Fruit fly (Drosophila melanogaster): Measurements from ENCODE around the gene CG31142.
A peak's percentile ranks its signal among the peaks of the same experiment; 100 is the strongest.

CG31142 gene

DNA sequence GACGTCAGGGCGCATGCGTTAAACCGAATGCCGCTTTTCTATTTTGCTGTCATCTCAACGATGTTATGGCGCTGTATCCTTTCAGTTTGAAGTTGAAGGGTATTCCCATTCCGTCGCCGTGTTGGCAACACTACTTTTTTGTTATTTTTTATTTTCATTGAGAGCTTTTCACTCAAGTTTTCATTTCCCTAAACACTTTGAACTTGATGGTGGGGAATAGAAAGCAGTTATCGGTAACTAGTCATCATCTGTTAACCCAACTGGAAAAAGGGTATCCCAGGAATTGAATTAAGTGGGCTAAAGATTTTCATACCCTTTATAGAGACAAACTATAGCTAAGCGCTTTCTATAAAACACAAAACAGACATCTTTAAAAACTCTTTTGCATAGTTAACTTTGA, 41.5 kb upstream of the CG31142 start (continued):
- TF ChIP-seq Hmx (GFP tag; optimal IDR thresholded peaks at IDR 0.05) (no peak), psq (GFP tag; optimal IDR thresholded peaks at IDR 0.05) (no peak), CoRest (tag; optimal IDR thresholded peaks at IDR 0.05) (no peak), CG11695 (GFP tag; IDR thresholded peaks at IDR 0.05) (0 out of 3 replicates have a peak, but pooled peaks have one; percentile 20), usp (GFP tag; optimal IDR thresholded peaks at IDR 0.05) (no peak), Pdp1 (GFP tag; optimal IDR thresholded peaks at IDR 0.05) (no peak), CG12299 (tag; optimal IDR thresholded peaks at IDR 0.05) (no peak), vvl (GFP tag; IDR thresholded peaks at IDR 0.05) (no peak), sisA (GFP tag; IDR thresholded peaks at IDR 0.05) (peak; percentile 5; the same call in 1 of the 2 replicates), nom (GFP tag; optimal IDR thresholded peaks at IDR 0.05) (no peak), CG11560 (tag; IDR thresholded peaks at IDR 0.05) (no peak), Blimp-1 (GFP tag; optimal IDR thresholded peaks at IDR 0.05) (no peak), wdn (GFP tag; IDR thresholded peaks at IDR 0.05) (no peak), CG8089 (GFP tag; optimal IDR thresholded peaks at IDR 0.05) (no peak), CG15514 (GFP tag; optimal IDR thresholded peaks at IDR 0.05) (no peak), dysf (GFP tag; IDR thresholded peaks at IDR 0.05) (0 out of 3 replicates have a peak, but pooled peaks have one; percentile 4), lmd (GFP tag; IDR thresholded peaks at IDR 0.05) (peak; percentile 28; the same call in 1 of the 2 replicates), crol (GFP tag; IDR thresholded peaks at IDR 0.05) (no peak), CG9609 (GFP tag; optimal IDR thresholded peaks at IDR 0.05) (no peak), CG10274 (GFP tag; optimal IDR thresholded peaks at IDR 0.05) (no peak), Ets65A (GFP tag) (peak; percentile 65), gt (GFP tag; IDR thresholded peaks at IDR 0.05) (no peak), ken (GFP tag; IDR thresholded peaks at IDR 0.05) (no peak), CG14441 (GFP tag; IDR thresholded peaks at IDR 0.05) (peak; percentile 27; the same call in 1 of the 2 replicates), CG12744 (GFP tag; optimal IDR thresholded peaks at IDR 0.05) (no peak), Atf6 (GFP tag; IDR thresholded peaks at IDR 0.05) (no peak), her (GFP tag; optimal IDR thresholded peaks at IDR 0.05) (no peak), zfh1 (GFP tag; IDR thresholded peaks at IDR 0.05) (peak; percentile 29; the same call in 1 of the 3 replicates), CG18619 (GFP tag; optimal IDR thresholded peaks at IDR 0.05) (no peak), CG10431 (GFP tag; optimal IDR thresholded peaks at IDR 0.05) (no peak), CG4820 (GFP tag; optimal IDR thresholded peaks at IDR 0.05) (no peak), ci (GFP tag; IDR thresholded peaks at IDR 0.05) (peak; percentile 30; the same call in 1 of the 3 replicates), Elba2 (GFP tag; optimal IDR thresholded peaks at IDR 0.05) (no peak), cas (GFP tag; IDR thresholded peaks at IDR 0.05) (0 out of 2 replicates have a peak, but pooled peaks have one; percentile 5), chm (GFP tag; IDR thresholded peaks at IDR 0.05) (no peak), CG30403 (GFP tag; optimal IDR thresholded peaks at IDR 0.05) (no peak), prd (optimal IDR thresholded peaks at IDR 0.05) (no peak), prd (GFP tag; IDR thresholded peaks at IDR 0.05) (peak; percentile 47; the same call in 1 of the 3 replicates), CG14014 (GFP tag; IDR thresholded peaks at IDR 0.05) (no peak), Gsc (GFP tag; IDR thresholded peaks at IDR 0.05) (no peak), Mes4 (GFP tag; optimal IDR thresholded peaks at IDR 0.05) (no peak), toy (GFP tag; IDR thresholded peaks at IDR 0.05) (no peak)

All from whole organism, embryonic.